Fruit fly (Drosophila melanogaster): ENCODE measurements around the gene ebd1.

DNA sequence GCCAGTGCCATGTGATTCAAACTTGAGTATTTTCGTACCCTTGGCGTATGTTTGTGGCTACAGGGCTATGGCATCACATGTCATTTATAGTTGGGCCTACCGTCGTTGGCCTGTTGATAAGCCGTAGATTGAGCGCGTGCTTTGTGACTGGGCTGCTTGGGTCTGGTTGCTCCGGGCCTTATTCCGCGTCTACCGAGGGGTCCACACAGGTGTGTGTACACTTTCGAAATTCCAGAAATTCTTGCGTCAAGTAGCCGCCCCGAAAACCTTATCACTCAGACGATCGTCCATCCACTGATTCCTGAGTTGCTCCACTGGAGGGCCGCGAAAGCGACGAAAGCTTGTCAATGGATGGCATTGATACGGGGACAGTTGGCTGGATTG lies 47.3 kb downstream of the ebd1 start:
- TF ChIP-seq CG12768 (GFP tag; optimal IDR thresholded peaks at IDR 0.05), result no peak
- peak; percentile 2 for TF ChIP-seq CG5204 (GFP tag; optimal IDR thresholded peaks at IDR 0.05)
- TF ChIP-seq bab1 (GFP tag; optimal IDR thresholded peaks at IDR 0.05), result no peak
- TF ChIP-seq kay (GFP tag; ENCODE audit: borderline replicate concordance), result peak; percentile 26
